Worm (Caenorhabditis elegans) whole organism, L1 larva: ENCODE results near the gene fbxa-66.
"Not testable (repeated sequence)": the region's sequence is repeated elsewhere in the genome, so short reads cannot be mapped to it uniquely, and the experiment has no call there.

Source experiments
- efl-1 ChIP-seq, 4 experiments: fragments of 150-350 bp; optimal IDR thresholded peaks in 3 of 4; peaks in 1 of 4; 1 replicate in 1 of 4; 2 replicates in 3 of 4; lab custom pipeline; 2014; ENCODE audit warnings: missing biosample characterization in 2 of 4, missing genetic modification characterization in 2 of 4, missing genetic modification reagents in 2 of 4
- mep-1 ChIP-seq: fragments of 150-350 bp; optimal IDR thresholded peaks from 2 replicates; lab custom pipeline; 2014; ENCODE audit warnings: missing biosample characterization, missing genetic modification characterization
- nhr-20 ChIP-seq: sonication (generic microtip); optimal IDR thresholded peaks from 2 replicates; lab custom pipeline; 2016; ENCODE audit warnings: mild to moderate bottlenecking, missing genetic modification characterization, missing compliant biosample characterization
- ztf-4 ChIP-seq: fragments of 150-350 bp; optimal IDR thresholded peaks from 2 replicates; lab custom pipeline; 2014; ENCODE audit warnings: missing biosample characterization, missing genetic modification characterization

The fbxa-66 gene

ce11 chrIII:2262942-2263341, 50.9 kb downstream of the fbxa-66 start, which contains the start of gene Y54F10BM.6:
TSS of gene Y54F10BM.6 (plus strand) at chrIII:2263242.
- TF ChIP-seq nhr-20 (no peak), efl-1 (optimal IDR thresholded peaks at IDR 0.05; lab: Kevin White, UChicago) (no peak), efl-1 (GFP tag; optimal IDR thresholded peaks at IDR 0.05 in 1 of 2; lab: Kevin White, UChicago) (peak in 1 of 2 experiments; percentile 72)

- not testable (repeated sequence) for TF ChIP-seq ztf-4; mep-1 (tag; lab: Kevin White, UChicago); nhr-20
These were observed 52.5 kb downstream of the fbxa-66 start, which contains the start of gene fbxa-42 for ce11 chrIII:2261353-2261752. TSS of gene fbxa-42 (minus strand) at chrIII:2261453.
